Worm (Caenorhabditis elegans) whole organism, midembryonic: ENCODE data around the gene atp-2.

Source experiments
- T22C8.4 ChIP-seq: fragments of 200-800 bp; sonication (Bioruptor generic); IDR thresholded peaks from 2 replicates; pipeline ENCODE4 v1.3.6; 2022; ENCODE audit warnings: missing genetic modification characterization, missing compliant biosample characterization
- cog-1 ChIP-seq: sonication (generic microtip); optimal IDR thresholded peaks from 2 replicates; lab custom pipeline; 2016; ENCODE audit warnings: missing genetic modification characterization, missing compliant biosample characterization
- flt-1 ChIP-seq: fragments of 200-800 bp; sonication (Bioruptor generic); IDR thresholded peaks from 2 replicates; pipeline ENCODE4 v1.3.6; 2022; ENCODE audit warnings: missing genetic modification characterization, missing compliant biosample characterization
- klf-2 ChIP-seq: fragments of 200-800 bp; sonication (Bioruptor generic); conservative IDR thresholded peaks from 2 replicates; pipeline ENCODE4 v1.3.6; 2022; ENCODE audit warnings: missing genetic modification reagents, missing genetic modification characterization, missing compliant biosample characterization
- med-1 ChIP-seq: sonication (generic microtip); optimal IDR thresholded peaks from 2 replicates; lab custom pipeline; 2017; ENCODE audit warnings: missing genetic modification characterization, mild to moderate bottlenecking, missing compliant biosample characterization, antibody characterized with exemption, missing genetic modification reagents; ENCODE audit not compliant: insufficient read depth
- ref-1 ChIP-seq: fragments of 200-800 bp; sonication (Bioruptor generic); conservative IDR thresholded peaks from 2 replicates; pipeline ENCODE4 v1.3.6; 2022; ENCODE audit warnings: missing genetic modification reagents, missing genetic modification characterization, missing compliant biosample characterization
- tab-1 ChIP-seq: fragments of 200-800 bp; sonication (Bioruptor generic); IDR thresholded peaks from 2 replicates; pipeline ENCODE4 v1.3.6; 2022; ENCODE audit warnings: missing genetic modification characterization, missing compliant biosample characterization
- ztf-23 ChIP-seq: fragments of 200-800 bp; sonication (Bioruptor generic); IDR thresholded peaks from 2 replicates; pipeline ENCODE4 v1.3.6; 2022; ENCODE audit warnings: missing genetic modification reagents, missing genetic modification characterization, missing compliant biosample characterization
- ztf-29 ChIP-seq: fragments of 200-800 bp; sonication (Bioruptor generic); IDR thresholded peaks from 2 replicates; pipeline ENCODE4 v1.3.6; 2022; ENCODE audit warnings: missing genetic modification reagents, missing genetic modification characterization, missing compliant biosample characterization

Gene atp-2

ce11 chrIII:5227831-5228467, at the start of gene atp-2, which contains the start of the genes C34E10.12 and C34E10.10:
TSS of gene atp-2 (plus strand) at chrIII:5228417.
TSS of gene C34E10.12 (minus strand) at chrIII:5227881.
TSS of gene C34E10.10 (minus strand) at chrIII:5227884.
- TF ChIP-seq tab-1 (GFP tag; lab: Robert Waterston, UW) (no peak), T22C8.4 (GFP tag; lab: Robert Waterston, UW) (no peak), cog-1 (tag; lab: Kevin White, UChicago) (peak; percentile 25), ztf-29 (peak; percentile 72), ztf-23 (peak; percentile 69; the same call in 1 of the 2 replicates), klf-2 (GFP tag; lab: Robert Waterston, UW) (no peak; the same call in 1 of the 2 replicates), med-1 (peak; percentile 7)

- no peak for TF ChIP-seq med-1
- TF ChIP-seq ref-1 (GFP tag; lab: Robert Waterston, UW), result no peak
- no peak for TF ChIP-seq cog-1 (tag; lab: Kevin White, UChicago)
- TF ChIP-seq klf-2 (GFP tag; lab: Robert Waterston, UW), result no peak
- no peak for TF ChIP-seq ztf-23
- no peak for TF ChIP-seq ztf-29
- TF ChIP-seq flt-1 (GFP tag; lab: Robert Waterston, UW), result no peak
- TF ChIP-seq T22C8.4 (GFP tag; lab: Robert Waterston, UW), result no peak
- no peak for TF ChIP-seq tab-1 (GFP tag; lab: Robert Waterston, UW)
Observed at ce11 chrIII:5179166-5179565, 49.1 kb upstream of the atp-2 start.

ce11 chrIII:5180588-5180987, 47.6 kb upstream of the atp-2 start:
- TF ChIP-seq tab-1 (GFP tag; lab: Robert Waterston, UW), result no peak
- TF ChIP-seq cog-1 (tag; lab: Kevin White, UChicago), result no peak
- 0 out of 2 replicates have a peak, but pooled peaks have one; percentile 40 for TF ChIP-seq ztf-23

ce11 chrIII:5181217-5181616, 47.0 kb upstream of the atp-2 start:
- no peak for TF ChIP-seq cog-1 (tag; lab: Kevin White, UChicago)
- no peak for TF ChIP-seq flt-1 (GFP tag; lab: Robert Waterston, UW)
- no peak for TF ChIP-seq ztf-23
- no peak for TF ChIP-seq T22C8.4 (GFP tag; lab: Robert Waterston, UW)
- TF ChIP-seq ref-1 (GFP tag; lab: Robert Waterston, UW), result no peak
- TF ChIP-seq klf-2 (GFP tag; lab: Robert Waterston, UW), result no peak
- no peak for TF ChIP-seq ztf-29

- no peak for TF ChIP-seq klf-2 (GFP tag; lab: Robert Waterston, UW)
- no peak for TF ChIP-seq flt-1 (GFP tag; lab: Robert Waterston, UW)
- no peak for TF ChIP-seq ref-1 (GFP tag; lab: Robert Waterston, UW)
- TF ChIP-seq ztf-29, result no peak
- no peak for TF ChIP-seq tab-1 (GFP tag; lab: Robert Waterston, UW)
- TF ChIP-seq med-1, result no peak
- TF ChIP-seq cog-1 (tag; lab: Kevin White, UChicago), result no peak
- TF ChIP-seq ztf-23, result no peak
- TF ChIP-seq T22C8.4 (GFP tag; lab: Robert Waterston, UW), result no peak
Observed at ce11 chrIII:5181641-5182040, 46.6 kb upstream of the atp-2 start.

ce11 chrIII:5183372-5183771, 44.8 kb upstream of the atp-2 start:
- TF ChIP-seq ztf-23, result no peak
- TF ChIP-seq cog-1 (tag; lab: Kevin White, UChicago), result no peak
- no peak for TF ChIP-seq tab-1 (GFP tag; lab: Robert Waterston, UW)
- no peak for TF ChIP-seq med-1
- TF ChIP-seq T22C8.4 (GFP tag; lab: Robert Waterston, UW), result no peak
- no peak for TF ChIP-seq ref-1 (GFP tag; lab: Robert Waterston, UW)
- TF ChIP-seq flt-1 (GFP tag; lab: Robert Waterston, UW), result no peak
- no peak for TF ChIP-seq ztf-29
- no peak for TF ChIP-seq klf-2 (GFP tag; lab: Robert Waterston, UW)

ce11 chrIII:5185620-5186019, 42.6 kb upstream of the atp-2 start, which contains the start of gene pup-2:
TSS of gene pup-2 (plus strand) at chrIII:5185920.
- no peak for TF ChIP-seq ref-1 (GFP tag; lab: Robert Waterston, UW)
- no peak for TF ChIP-seq flt-1 (GFP tag; lab: Robert Waterston, UW)
- TF ChIP-seq ztf-29, result no peak
- no peak for TF ChIP-seq cog-1 (tag; lab: Kevin White, UChicago)
- TF ChIP-seq med-1, result no peak
- no peak for TF ChIP-seq T22C8.4 (GFP tag; lab: Robert Waterston, UW)
- no peak for TF ChIP-seq klf-2 (GFP tag; lab: Robert Waterston, UW)
- TF ChIP-seq ztf-23, result no peak
- TF ChIP-seq tab-1 (GFP tag; lab: Robert Waterston, UW), result no peak

ce11 chrIII:5188426-5188825, 39.8 kb upstream of the atp-2 start, which contains the start of gene K10D2.8:
TSS of gene K10D2.8 (plus strand) at chrIII:5188726.
- no peak for TF ChIP-seq ref-1 (GFP tag; lab: Robert Waterston, UW)
- no peak for TF ChIP-seq cog-1 (tag; lab: Kevin White, UChicago)
- TF ChIP-seq ztf-23, result no peak
- TF ChIP-seq flt-1 (GFP tag; lab: Robert Waterston, UW), result no peak
- TF ChIP-seq tab-1 (GFP tag; lab: Robert Waterston, UW), result no peak
- no peak for TF ChIP-seq T22C8.4 (GFP tag; lab: Robert Waterston, UW)
- TF ChIP-seq klf-2 (GFP tag; lab: Robert Waterston, UW), result no peak
- no peak for TF ChIP-seq ztf-29
- TF ChIP-seq med-1, result no peak

- no peak for TF ChIP-seq T22C8.4 (GFP tag; lab: Robert Waterston, UW)
- TF ChIP-seq flt-1 (GFP tag; lab: Robert Waterston, UW), result peak; percentile 37; the same call in 1 of the 2 replicates
- TF ChIP-seq tab-1 (GFP tag; lab: Robert Waterston, UW), result no peak
- no peak for TF ChIP-seq ztf-29
Observed at ce11 chrIII:5190179-5190578, 38.0 kb upstream of the atp-2 start.

- no peak for TF ChIP-seq cog-1 (tag; lab: Kevin White, UChicago)
- no peak for TF ChIP-seq flt-1 (GFP tag; lab: Robert Waterston, UW)
- TF ChIP-seq med-1, result no peak
- TF ChIP-seq ref-1 (GFP tag; lab: Robert Waterston, UW), result no peak
- no peak for TF ChIP-seq tab-1 (GFP tag; lab: Robert Waterston, UW)
- no peak for TF ChIP-seq T22C8.4 (GFP tag; lab: Robert Waterston, UW)
- TF ChIP-seq klf-2 (GFP tag; lab: Robert Waterston, UW), result no peak
- no peak for TF ChIP-seq ztf-23
- TF ChIP-seq ztf-29, result no peak
Observed at ce11 chrIII:5190671-5191174, 37.5 kb upstream of the atp-2 start, which contains the start of gene hira-1. TSS of gene hira-1 (plus strand) at chrIII:5191124.
